Worm (Caenorhabditis elegans) whole organism, young adult: ENCODE results near the gene srg-50.

Experiments
- C06A6.2 ChIP-seq: fragments of 200-800 bp; sonication (Bioruptor generic); conservative IDR thresholded peaks from 2 replicates; pipeline ENCODE4 v1.3.6; 2022; ENCODE audit warnings: missing genetic modification characterization, missing compliant biosample characterization
- F10E7.11 ChIP-seq: sonication (generic microtip); optimal IDR thresholded peaks from 2 replicates; lab custom pipeline; 2017; ENCODE audit warnings: mild to moderate bottlenecking, missing genetic modification characterization, moderate library complexity, missing compliant biosample characterization
- F49E8.2 ChIP-seq: sonication (generic microtip); optimal IDR thresholded peaks from 3 replicates; lab custom pipeline; 2017; ENCODE audit warnings: missing genetic modification characterization, mild to moderate bottlenecking, missing compliant biosample characterization, antibody characterized with exemption, moderate library complexity; ENCODE audit not compliant: insufficient read depth
- attf-5 ChIP-seq: fragments of 200-800 bp; sonication (Bioruptor generic); optimal IDR thresholded peaks from 2 replicates; lab custom pipeline; 2018; ENCODE audit warnings: mild to moderate bottlenecking, missing genetic modification characterization, missing compliant biosample characterization
- cebp-1 ChIP-seq, 2 experiments: fragments of 200-800 bp in 1 of 2; sonication (Bioruptor generic) in 1 of 2; sonication (generic microtip) in 1 of 2; IDR thresholded peaks in 1 of 2; optimal IDR thresholded peaks in 1 of 2; 2 replicates each; pipeline versions ENCODE4 v1.3.6 to Lab custom; 2017 to 2022; ENCODE audit warnings: missing compliant biosample characterization in 2 of 2, missing genetic modification characterization in 2 of 2, mild to moderate bottlenecking in 1 of 2, missing genetic modification reagents in 1 of 2, moderate library complexity in 1 of 2
- dox-1 ChIP-seq: fragments of 200-800 bp; sonication (Bioruptor generic); IDR thresholded peaks from 2 replicates; pipeline ENCODE4 v1.3.6; 2022; ENCODE audit warnings: missing genetic modification reagents, missing genetic modification characterization, missing compliant biosample characterization
- him-1 ChIP-seq: sonication (generic microtip); optimal IDR thresholded peaks from 2 replicates; lab custom pipeline; 2016; ENCODE audit warnings: missing genotype, missing genetic modification reagents, missing genetic modification characterization, missing compliant biosample characterization
- lsl-1 ChIP-seq: fragments of 200-800 bp; sonication (Bioruptor generic); optimal IDR thresholded peaks from 2 replicates; lab custom pipeline; 2018; ENCODE audit warnings: mild to moderate bottlenecking, missing genetic modification characterization, moderate library complexity, missing compliant biosample characterization
- madf-10 ChIP-seq: sonication (generic microtip); optimal IDR thresholded peaks from 2 replicates; lab custom pipeline; 2016; ENCODE audit warnings: mild to moderate bottlenecking, missing genetic modification characterization, missing compliant biosample characterization
- mel-28 ChIP-seq: sonication (generic microtip); optimal IDR thresholded peaks from 2 replicates; lab custom pipeline; 2016; ENCODE audit warnings: borderline replicate concordance, mild to moderate bottlenecking, missing genetic modification characterization, missing compliant biosample characterization
- nhr-80 ChIP-seq: sonication (generic microtip); optimal IDR thresholded peaks from 2 replicates; lab custom pipeline; 2016; ENCODE audit warnings: missing genetic modification characterization, missing compliant biosample characterization
- pha-4 ChIP-seq: fragments of 150-350 bp; sonication (generic microtip); optimal IDR thresholded peaks from 2 replicates; lab custom pipeline; 2014; ENCODE audit warnings: missing biosample characterization, missing genetic modification reagents, missing genetic modification characterization
- ztf-25 ChIP-seq: fragments of 200-800 bp; sonication (Bioruptor generic); IDR thresholded peaks from 2 replicates; pipeline ENCODE4 v1.3.6; 2022; ENCODE audit warnings: missing genetic modification reagents, missing genetic modification characterization, missing compliant biosample characterization

- no peak for TF ChIP-seq cebp-1 (GFP tag; IDR thresholded peaks at IDR 0.05; lab: Robert Waterston, UW)
- no peak for TF ChIP-seq cebp-1 (tag; optimal IDR thresholded peaks at IDR 0.05; lab: Kevin White, UChicago)
- TF ChIP-seq C06A6.2 (GFP tag; lab: Robert Waterston, UW), result no peak
- no peak for TF ChIP-seq dox-1 (GFP tag; lab: Robert Waterston, UW)
- no peak for TF ChIP-seq madf-10 (tag; lab: Kevin White, UChicago)
- TF ChIP-seq attf-5 (GFP tag; lab: Kevin White, UChicago), result no peak
- no peak for TF ChIP-seq him-1 (tag; lab: Kevin White, UChicago)
- TF ChIP-seq F49E8.2 (tag; lab: Kevin White, UChicago), result no peak
- TF ChIP-seq pha-4 (tag; lab: Kevin White, UChicago), result no peak
- TF ChIP-seq nhr-80 (tag; lab: Kevin White, UChicago), result no peak
- no peak for TF ChIP-seq mel-28 (tag; lab: Kevin White, UChicago)
- TF ChIP-seq F10E7.11, result no peak
- TF ChIP-seq ztf-25 (GFP tag; lab: Robert Waterston, UW), result no peak
- TF ChIP-seq lsl-1 (GFP tag; lab: Kevin White, UChicago), result no peak
These were observed 39.1 kb downstream of the srg-50 start, which contains the start of gene C06G3.3 for ce11 chrIV:7035823-7036222.
